Worm (Caenorhabditis elegans) whole organism, L2 larva: ENCODE results near the gene sru-22.

Experiments used
- F13H6.1 ChIP-seq: sonication (generic microtip); optimal IDR thresholded peaks from 2 replicates; lab custom pipeline; 2016; ENCODE audit warnings: missing genetic modification characterization, missing compliant biosample characterization
- ztf-11 ChIP-seq: sonication (generic microtip); optimal IDR thresholded peaks from 2 replicates; lab custom pipeline; 2017; ENCODE audit warnings: missing biosample characterization, missing genetic modification characterization

- no peak for TF ChIP-seq ztf-11 (tag; lab: Kevin White, UChicago)
- TF ChIP-seq F13H6.1, result no peak
Measured at ce11 chrV:15943125-15943524, 31.6 kb downstream of the sru-22 start, which contains the start of gene srw-53.
